Fruit fly (Drosophila melanogaster): ENCODE data around the gene CG9106.

The CG9106 gene

DNA sequence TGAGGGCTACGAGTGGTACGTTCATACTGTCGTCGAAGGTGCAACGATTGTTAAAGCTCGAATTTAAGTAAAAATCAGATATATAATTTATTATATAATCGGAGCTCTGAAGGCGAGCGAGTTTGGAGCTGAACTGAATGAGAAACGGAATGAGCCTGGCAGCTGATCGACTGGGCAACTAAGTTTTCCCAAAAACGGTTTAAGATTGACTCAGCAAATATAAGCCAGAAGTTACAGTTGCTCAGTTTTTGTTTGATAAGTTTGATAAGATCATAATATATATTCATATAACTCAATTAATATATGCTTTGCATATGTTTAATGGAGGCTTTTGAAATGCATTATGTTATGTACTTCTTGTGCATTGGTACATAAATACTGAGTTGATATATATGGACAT is 27.4 kb downstream of the CG9106 start, which contains the start of gene PPYR1:
TSS of gene PPYR1 (minus strand) at position 101 of the 400 bp plus-strand sequence.
- TF ChIP-seq ttk (optimal IDR thresholded peaks at IDR 0.05) = no peak

DNA sequence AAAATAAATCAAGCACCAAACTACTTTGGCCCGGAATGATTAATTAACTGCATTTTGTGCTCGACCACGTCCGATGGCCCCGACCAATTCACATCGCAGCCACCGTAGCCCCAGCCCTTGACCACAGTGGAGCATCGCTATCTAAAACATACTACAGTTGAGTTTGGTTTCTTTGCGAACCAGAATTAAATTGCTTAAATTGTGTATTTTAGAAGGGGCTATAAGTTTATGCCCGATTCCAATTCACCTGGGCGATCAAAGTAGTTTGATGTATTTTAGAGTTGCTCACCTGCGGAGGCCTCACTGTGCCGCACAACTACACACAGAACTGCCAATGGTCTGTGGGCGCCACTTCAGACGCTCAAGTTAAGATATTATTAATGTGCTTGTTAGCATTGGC is 37.0 kb downstream of the CG9106 start:
- TF ChIP-seq h (optimal IDR thresholded peaks at IDR 0.05) (no peak), insv (optimal IDR thresholded peaks at IDR 0.05) (no peak), Myc (optimal IDR thresholded peaks at IDR 0.05) (no peak), psq (optimal IDR thresholded peaks at IDR 0.05) (no peak), ttk (optimal IDR thresholded peaks at IDR 0.05) (no peak), Sin3A (optimal IDR thresholded peaks at IDR 0.05) (no peak)

DNA sequence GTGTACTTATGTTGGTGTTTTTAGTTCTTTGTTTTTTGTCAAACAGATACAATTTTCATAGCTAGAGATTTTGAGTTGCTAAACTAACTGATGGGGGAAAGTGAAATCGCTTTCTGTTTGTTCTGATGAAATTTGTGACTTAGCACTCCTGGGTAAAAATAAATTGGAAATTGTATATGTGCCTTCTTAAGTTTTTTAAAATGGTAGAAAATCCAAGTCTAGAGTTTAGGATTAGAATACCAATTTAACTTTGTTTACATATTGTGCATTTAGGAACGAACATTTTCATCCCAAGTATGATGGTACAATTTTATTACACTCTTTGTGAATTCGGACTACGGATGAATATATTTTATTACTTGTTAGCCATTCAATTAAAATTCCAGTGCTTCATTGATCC is 42.4 kb downstream of the CG9106 start, which contains the start of gene CG9101:
TSS of gene CG9101 (minus strand) at position 101 of the 400 bp plus-strand sequence.
- TF ChIP-seq Myc (optimal IDR thresholded peaks at IDR 0.05) = no peak
- TF ChIP-seq psq (optimal IDR thresholded peaks at IDR 0.05) = no peak
- TF ChIP-seq Sin3A (optimal IDR thresholded peaks at IDR 0.05) = no peak

DNA sequence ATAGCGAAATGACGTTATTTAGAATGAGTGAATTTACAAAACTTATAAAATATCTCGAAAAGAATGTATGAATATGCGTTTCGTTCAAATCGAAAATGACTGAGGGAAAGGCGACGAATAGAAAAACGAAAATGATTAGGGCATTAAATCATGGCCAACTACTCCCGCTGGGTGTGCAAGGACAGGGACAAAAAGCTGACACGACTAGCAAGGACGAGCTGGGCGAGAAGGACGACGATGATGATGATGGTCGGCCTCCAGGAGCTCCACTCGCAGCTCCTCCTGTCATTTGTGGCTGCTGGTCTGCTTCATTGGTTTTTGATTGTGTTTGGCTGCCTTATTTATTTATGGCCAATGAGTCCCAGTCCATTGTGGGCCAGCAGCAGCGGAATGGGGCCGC is 48.7 kb downstream of the CG9106 start, which contains the start of gene CG43076:
TSS of gene CG43076 (minus strand) at position 101 of the 400 bp plus-strand sequence.
- TF ChIP-seq psq (optimal IDR thresholded peaks at IDR 0.05) (no peak), ttk (optimal IDR thresholded peaks at IDR 0.05) (no peak)

DNA sequence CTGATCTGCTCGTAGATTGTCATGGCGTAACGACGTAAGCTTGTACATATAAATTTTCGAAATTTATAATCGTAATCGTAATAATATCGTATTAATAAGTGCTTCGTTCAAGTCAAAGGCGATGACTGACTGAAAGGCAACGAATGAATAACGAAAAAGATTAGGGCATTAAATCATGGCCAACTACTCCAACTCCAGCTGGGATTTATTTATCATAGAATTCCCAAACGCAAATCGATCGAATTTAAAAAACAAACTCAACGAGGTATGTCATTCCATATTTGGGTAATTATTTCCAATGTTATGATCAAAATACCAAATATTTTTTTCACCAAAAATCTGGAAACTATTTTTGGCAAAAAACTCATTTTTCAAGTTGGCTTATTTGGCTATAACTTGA is 51.1 kb downstream of the CG9106 start, which contains the start of gene CG43075:
TSS of gene CG43075 (minus strand) at position 101 of the 400 bp plus-strand sequence.
- no peak for TF ChIP-seq ttk (optimal IDR thresholded peaks at IDR 0.05)
- TF ChIP-seq psq (optimal IDR thresholded peaks at IDR 0.05) = no peak
- TF ChIP-seq Myc (optimal IDR thresholded peaks at IDR 0.05) = no peak
- TF ChIP-seq Sin3A (optimal IDR thresholded peaks at IDR 0.05) = no peak
- TF ChIP-seq insv (optimal IDR thresholded peaks at IDR 0.05) = no peak
- TF ChIP-seq h (optimal IDR thresholded peaks at IDR 0.05) = no peak

Data from Kc167 (cell line).